Worm (Caenorhabditis elegans): Measurements from ENCODE around the gene twk-32.

DNA sequence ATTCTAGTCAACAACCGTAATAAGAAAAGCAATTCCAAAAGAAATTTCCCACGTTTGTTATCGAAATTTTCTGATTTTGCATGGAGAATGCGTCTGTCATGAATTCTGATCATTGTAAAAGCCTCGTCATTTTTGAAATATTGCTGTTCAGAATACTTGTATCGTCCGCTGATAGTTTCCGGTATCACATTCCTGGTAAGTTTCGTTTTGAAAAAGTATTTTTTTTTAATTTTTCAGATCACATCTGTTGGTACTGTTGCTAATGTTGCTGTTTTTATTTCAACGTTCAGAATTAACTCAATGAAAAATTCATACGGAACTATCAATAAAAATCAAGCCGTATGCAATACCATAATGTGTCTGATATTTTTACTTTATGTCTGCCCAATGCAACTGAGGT is 44.5 kb downstream of the twk-32 start, which contains the start of gene srx-17:
- TF ChIP-seq flt-1 (GFP tag; IDR thresholded peaks at IDR 0.05) (no peak), cog-1 (tag; optimal IDR thresholded peaks at IDR 0.05) (no peak), ztf-29 (GFP tag; IDR thresholded peaks at IDR 0.05) (no peak), ref-1 (GFP tag; conservative IDR thresholded peaks at IDR 0.05) (no peak)

Measured in whole organism, midembryonic.